Fruit fly (Drosophila melanogaster): ENCODE results near the gene Ptpa.

The Ptpa gene

DNA sequence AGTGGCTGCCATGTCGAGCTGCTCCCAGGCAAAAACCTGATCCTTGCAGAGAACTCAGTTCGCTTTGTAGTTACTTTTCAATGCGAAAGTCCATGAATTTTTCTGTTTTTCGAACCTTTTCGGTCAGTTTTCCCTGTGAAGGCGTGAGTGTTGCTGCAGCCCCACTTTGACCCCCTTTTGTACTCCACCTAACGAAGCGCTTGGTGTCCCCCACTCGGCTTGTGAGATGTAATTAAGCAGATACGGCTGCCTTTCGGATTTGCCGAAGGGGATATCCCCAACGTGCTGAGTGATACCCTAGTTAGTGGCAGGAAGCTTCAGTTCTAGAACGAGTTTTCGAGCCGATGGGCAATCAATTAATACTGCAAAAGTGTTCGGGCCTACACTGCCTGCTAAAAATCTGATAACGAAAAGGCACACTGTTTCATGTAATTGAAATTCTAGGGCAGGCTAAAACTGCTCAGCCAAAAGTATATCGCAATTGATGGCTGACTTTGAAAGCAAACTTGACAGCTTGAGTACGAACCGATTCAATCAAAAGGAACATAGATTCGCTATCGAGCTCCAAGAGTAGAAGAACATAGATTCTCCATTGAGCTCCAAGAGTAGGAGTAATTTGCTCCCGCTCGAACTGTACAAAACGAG is 25.1 kb upstream of the Ptpa start:
- TF ChIP-seq psq (optimal IDR thresholded peaks at IDR 0.05) (no peak), ttk (optimal IDR thresholded peaks at IDR 0.05) (no peak), Myc (optimal IDR thresholded peaks at IDR 0.05) (no peak), insv (optimal IDR thresholded peaks at IDR 0.05) (no peak), h (optimal IDR thresholded peaks at IDR 0.05) (no peak), Sin3A (optimal IDR thresholded peaks at IDR 0.05) (no peak)

DNA sequence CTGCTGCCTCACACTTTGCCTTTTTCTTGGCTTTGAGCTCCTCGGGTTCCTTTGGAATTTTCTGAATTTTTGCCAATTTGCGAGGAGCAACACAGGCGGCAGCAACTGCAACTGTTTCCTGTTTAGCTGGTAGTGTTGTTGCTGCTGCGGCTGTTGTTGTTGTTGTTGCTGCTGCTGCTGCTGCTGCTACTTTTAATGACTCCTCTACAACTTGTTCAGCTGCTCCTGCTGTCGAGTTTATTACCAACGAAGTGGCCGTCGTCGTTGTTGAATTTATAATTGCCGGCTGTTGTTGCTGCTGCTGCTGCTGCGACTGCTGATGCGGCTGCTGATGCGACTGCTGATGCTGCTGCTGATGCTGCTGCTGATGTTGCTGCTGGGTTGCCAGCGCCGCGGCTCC is 23.9 kb upstream of the Ptpa start:
- TF ChIP-seq psq (optimal IDR thresholded peaks at IDR 0.05) = no peak
- TF ChIP-seq ttk (optimal IDR thresholded peaks at IDR 0.05) = no peak
- no peak for TF ChIP-seq insv (optimal IDR thresholded peaks at IDR 0.05)
- no peak for TF ChIP-seq Myc (optimal IDR thresholded peaks at IDR 0.05)
- TF ChIP-seq h (optimal IDR thresholded peaks at IDR 0.05) = no peak
- TF ChIP-seq Sin3A (optimal IDR thresholded peaks at IDR 0.05) = no peak

dm6 chr2L:3353791-3354190 is 23.0 kb upstream of the Ptpa start:
- TF ChIP-seq Sin3A (optimal IDR thresholded peaks at IDR 0.05) (no peak), h (optimal IDR thresholded peaks at IDR 0.05) (no peak), psq (optimal IDR thresholded peaks at IDR 0.05) (no peak), insv (optimal IDR thresholded peaks at IDR 0.05) (no peak), ttk (optimal IDR thresholded peaks at IDR 0.05) (no peak), Myc (optimal IDR thresholded peaks at IDR 0.05) (no peak)

dm6 chr2L:3354642-3355380 is 22.0 kb upstream of the Ptpa start, which contains the start of gene E23:
Gene E23 (minus strand): TSS chr2L:3354829.
- no peak for TF ChIP-seq psq (optimal IDR thresholded peaks at IDR 0.05)
- TF ChIP-seq Myc (optimal IDR thresholded peaks at IDR 0.05) = no peak
- no peak for TF ChIP-seq h (optimal IDR thresholded peaks at IDR 0.05)
- TF ChIP-seq ttk (optimal IDR thresholded peaks at IDR 0.05) = no peak
- TF ChIP-seq Sin3A (optimal IDR thresholded peaks at IDR 0.05) = no peak
- TF ChIP-seq insv (optimal IDR thresholded peaks at IDR 0.05) = no peak

DNA sequence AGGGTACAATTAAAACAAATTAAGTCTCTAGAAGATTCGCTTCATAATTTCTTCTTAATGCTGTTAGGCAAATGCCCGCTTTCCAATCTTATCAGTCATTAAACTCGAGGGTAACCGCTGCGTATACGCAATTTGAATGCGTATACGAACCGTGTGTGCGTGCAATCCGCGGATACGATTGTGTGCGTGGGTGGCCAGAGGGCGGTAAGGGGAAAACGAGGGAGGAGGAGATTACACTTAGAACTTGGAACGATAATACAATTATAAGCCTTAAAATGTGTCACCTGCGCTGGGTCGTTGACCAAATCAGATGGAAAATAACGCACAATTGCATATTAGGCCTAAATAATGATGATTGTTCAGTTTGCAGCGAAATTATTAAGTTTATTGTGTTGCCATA is 21.0 kb upstream of the Ptpa start:
- TF ChIP-seq Sin3A (optimal IDR thresholded peaks at IDR 0.05) = no peak
- TF ChIP-seq psq (optimal IDR thresholded peaks at IDR 0.05) = no peak
- no peak for TF ChIP-seq insv (optimal IDR thresholded peaks at IDR 0.05)
- no peak for TF ChIP-seq Myc (optimal IDR thresholded peaks at IDR 0.05)

DNA sequence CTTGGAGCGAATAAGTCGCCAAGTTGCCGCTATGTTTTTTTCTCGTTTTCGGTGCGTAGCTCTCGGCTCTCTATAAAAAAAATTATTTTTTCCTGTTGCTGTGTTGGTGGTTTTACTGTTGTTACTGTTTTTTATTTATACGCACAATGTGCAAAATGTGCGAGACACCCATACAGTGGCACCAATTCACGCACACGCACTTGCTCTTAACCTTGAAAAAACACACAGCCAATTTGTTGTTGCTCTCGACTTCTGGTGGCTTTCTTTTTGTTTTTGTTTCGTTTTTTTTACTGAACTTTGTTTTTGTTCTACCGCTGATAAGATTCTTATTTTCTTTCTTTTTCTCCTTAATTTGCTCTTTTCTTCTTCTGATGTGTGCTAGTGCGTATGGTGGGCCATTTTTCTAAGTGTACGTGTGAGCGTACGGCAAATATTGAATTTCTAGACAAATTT is 20.6 kb upstream of the Ptpa start:
- no peak for TF ChIP-seq Sin3A (optimal IDR thresholded peaks at IDR 0.05)
- TF ChIP-seq ttk (optimal IDR thresholded peaks at IDR 0.05) = no peak

DNA sequence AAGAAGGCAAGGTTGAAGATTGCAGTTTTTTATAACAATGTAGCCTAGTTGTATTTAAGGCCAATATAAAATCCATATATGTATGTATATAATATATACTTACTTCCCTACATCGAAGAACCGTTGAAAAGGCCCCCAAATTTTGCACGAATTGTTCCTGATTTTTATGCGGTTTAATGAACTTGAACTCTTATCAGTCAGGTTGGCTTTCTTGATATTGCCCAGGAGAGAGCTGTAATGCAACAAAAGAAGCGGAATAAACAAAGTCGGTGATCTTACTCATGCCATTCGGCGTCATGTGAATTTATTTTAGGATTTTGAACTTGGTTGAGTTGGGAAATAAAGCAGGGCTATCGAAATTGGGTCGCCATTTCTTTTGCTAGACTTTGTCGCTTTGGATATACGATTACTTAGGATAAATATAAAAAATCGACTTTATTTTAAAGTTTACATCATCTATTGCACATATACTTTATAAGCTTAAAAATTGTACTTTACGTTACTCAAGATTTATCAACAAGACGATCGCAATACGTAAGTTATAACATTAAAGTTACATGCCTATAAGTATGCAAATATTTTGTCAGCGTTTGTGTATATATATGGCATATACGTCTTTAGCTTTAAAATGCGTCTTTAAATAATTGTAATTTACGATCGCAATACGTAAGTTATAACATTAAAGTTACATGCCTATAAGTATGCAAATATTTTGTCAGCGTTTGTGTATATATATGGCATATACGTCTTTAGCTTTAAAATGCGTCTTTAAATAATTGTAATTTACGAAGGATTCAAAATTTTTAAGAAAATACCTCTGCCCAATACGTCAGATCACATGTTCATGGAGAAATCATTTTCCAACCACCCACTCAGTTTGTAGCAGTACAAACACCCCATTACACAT is 19.8 kb upstream of the Ptpa start, which contains the start of gene CG8838:
TSS of gene CG8838 (plus strand) at position 857 of the 907 bp plus-strand sequence.
- TF ChIP-seq insv (optimal IDR thresholded peaks at IDR 0.05) (no peak), ttk (optimal IDR thresholded peaks at IDR 0.05) (no peak), h (optimal IDR thresholded peaks at IDR 0.05) (no peak), Myc (optimal IDR thresholded peaks at IDR 0.05) (no peak), Sin3A (optimal IDR thresholded peaks at IDR 0.05) (no peak), psq (optimal IDR thresholded peaks at IDR 0.05) (no peak)

DNA sequence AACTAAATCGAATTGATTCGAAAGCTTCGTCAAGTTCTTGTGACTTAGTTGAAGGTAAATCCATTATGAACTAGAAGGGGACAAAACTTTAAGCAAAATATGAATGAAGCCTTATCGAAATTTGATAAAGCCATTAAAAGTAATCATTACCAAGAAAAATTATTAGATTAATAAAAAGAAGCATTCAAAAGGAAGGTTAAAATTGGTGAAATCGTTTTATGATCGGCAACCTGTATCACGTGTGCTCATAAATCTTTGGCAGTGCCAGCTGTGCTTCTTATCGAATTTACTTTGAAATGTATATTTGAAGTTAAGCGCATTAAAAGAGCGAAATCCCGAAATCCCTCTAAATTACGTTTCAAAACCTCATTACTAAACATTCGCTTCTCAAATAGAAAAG is 15.0 kb upstream of the Ptpa start:
- TF ChIP-seq Myc (optimal IDR thresholded peaks at IDR 0.05) (no peak), ttk (optimal IDR thresholded peaks at IDR 0.05) (no peak), psq (optimal IDR thresholded peaks at IDR 0.05) (no peak), Sin3A (optimal IDR thresholded peaks at IDR 0.05) (no peak), h (optimal IDR thresholded peaks at IDR 0.05) (no peak), insv (optimal IDR thresholded peaks at IDR 0.05) (no peak)

dm6 chr2L:3366043-3366679 is 10.6 kb upstream of the Ptpa start:
- TF ChIP-seq insv (optimal IDR thresholded peaks at IDR 0.05) = no peak
- TF ChIP-seq ttk (optimal IDR thresholded peaks at IDR 0.05) = no peak
- no peak for TF ChIP-seq h (optimal IDR thresholded peaks at IDR 0.05)
- no peak for TF ChIP-seq Myc (optimal IDR thresholded peaks at IDR 0.05)

DNA sequence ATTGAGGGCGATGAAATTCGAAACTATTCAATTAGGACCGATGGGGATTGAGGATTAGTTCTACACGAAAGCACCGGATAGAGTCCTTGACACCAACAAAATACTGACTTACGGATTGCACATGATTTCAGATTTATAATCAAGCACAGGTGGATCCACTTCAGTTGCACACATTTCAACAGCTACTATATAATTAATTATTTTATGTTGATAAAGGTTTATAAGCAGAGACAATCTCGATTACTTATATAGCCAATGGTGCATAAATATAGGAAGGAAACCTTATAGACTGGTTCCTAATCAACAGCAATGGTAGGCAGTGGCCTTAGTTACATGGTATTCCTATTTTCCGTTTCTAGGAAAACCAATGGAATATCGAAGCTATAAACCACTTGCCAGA is 8.4 kb upstream of the Ptpa start:
- TF ChIP-seq Myc (optimal IDR thresholded peaks at IDR 0.05) = no peak
- TF ChIP-seq psq (optimal IDR thresholded peaks at IDR 0.05) = no peak

DNA sequence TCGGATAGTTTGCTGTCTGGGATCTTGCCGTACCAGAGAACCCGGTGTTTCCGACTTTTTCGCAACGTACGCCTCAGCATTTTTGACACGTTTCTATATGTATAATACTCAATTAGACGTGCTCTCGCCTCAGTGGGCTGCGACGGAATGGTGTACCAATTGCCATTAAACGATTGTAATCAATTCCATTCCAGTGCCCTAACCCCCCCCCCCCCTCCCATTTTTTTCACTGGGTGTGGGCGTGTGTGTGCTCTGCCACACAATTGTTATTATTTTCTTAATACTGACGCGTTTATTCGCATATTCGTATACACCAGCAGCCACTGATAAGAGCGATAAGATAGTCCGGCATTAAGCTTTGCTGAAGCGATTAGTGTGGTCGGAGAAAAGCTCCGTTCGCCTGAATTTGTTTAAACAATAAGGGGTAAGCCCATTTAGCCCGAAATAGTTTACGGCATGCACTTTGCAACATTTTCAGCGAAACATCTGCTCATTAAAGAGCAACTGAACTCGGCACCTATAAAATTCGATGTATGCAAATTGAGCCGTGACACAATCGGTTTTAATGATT is 7.6 kb upstream of the Ptpa start:
- TF ChIP-seq Myc (optimal IDR thresholded peaks at IDR 0.05) = no peak
- no peak for TF ChIP-seq h (optimal IDR thresholded peaks at IDR 0.05)
- TF ChIP-seq psq (optimal IDR thresholded peaks at IDR 0.05) = no peak
- TF ChIP-seq insv (optimal IDR thresholded peaks at IDR 0.05) = no peak
- no peak for TF ChIP-seq ttk (optimal IDR thresholded peaks at IDR 0.05)
- TF ChIP-seq Sin3A (optimal IDR thresholded peaks at IDR 0.05) = no peak
